Worm (Caenorhabditis elegans) whole organism, L2 larva: Measurements from ENCODE around the gene ZK355.2.

ENCODE experiments used
- C34F6.9 ChIP-seq: fragments of 150-350 bp; optimal IDR thresholded peaks from 2 replicates; lab custom pipeline; 2014; ENCODE audit warnings: missing biosample characterization, missing genetic modification characterization
- F13H6.1 ChIP-seq: sonication (generic microtip); optimal IDR thresholded peaks from 2 replicates; lab custom pipeline; 2016; ENCODE audit warnings: missing genetic modification characterization, missing compliant biosample characterization
- Y55F3AM.14 ChIP-seq: fragments of 200-800 bp; sonication (Bioruptor generic); optimal IDR thresholded peaks from 2 replicates; lab custom pipeline; 2018; ENCODE audit warnings: mild to moderate bottlenecking, missing genetic modification characterization, missing compliant biosample characterization
- ZK546.5 ChIP-seq: sonication (generic microtip); optimal IDR thresholded peaks from 2 replicates; lab custom pipeline; 2017; ENCODE audit warnings: missing biosample characterization, missing genetic modification characterization
- alr-1 ChIP-seq: fragments of 150-350 bp; optimal IDR thresholded peaks from 2 replicates; lab custom pipeline; 2014; ENCODE audit warnings: missing biosample characterization, missing genetic modification characterization
- ceh-16 ChIP-seq: fragments of 150-350 bp; optimal IDR thresholded peaks from 2 replicates; lab custom pipeline; 2014; ENCODE audit warnings: missing biosample characterization, missing genetic modification characterization
- crh-2 ChIP-seq: sonication (generic microtip); optimal IDR thresholded peaks from 2 replicates; lab custom pipeline; 2017; ENCODE audit warnings: missing biosample characterization, missing genetic modification characterization
- elt-1 ChIP-seq: fragments of 150-350 bp; optimal IDR thresholded peaks from 2 replicates; lab custom pipeline; 2014; ENCODE audit warnings: missing biosample characterization, missing genetic modification characterization
- fos-1 ChIP-seq: fragments of 150-350 bp; optimal IDR thresholded peaks from 2 replicates; lab custom pipeline; 2014; ENCODE audit warnings: missing biosample characterization, missing genetic modification characterization
- gmeb-1 ChIP-seq: fragments of 150-350 bp; optimal IDR thresholded peaks from 2 replicates; lab custom pipeline; 2014; ENCODE audit warnings: missing biosample characterization, missing genetic modification characterization
- lin-11 ChIP-seq: fragments of 150-350 bp; sonication (generic microtip); optimal IDR thresholded peaks from 2 replicates; lab custom pipeline; 2014; ENCODE audit warnings: missing biosample characterization, missing genetic modification characterization, inconsistent platforms, mixed read lengths
- lin-39 ChIP-seq: fragments of 150-350 bp; optimal IDR thresholded peaks from 2 replicates; lab custom pipeline; 2014; ENCODE audit warnings: missing biosample characterization, missing genetic modification reagents, missing genetic modification characterization
- lsy-2 ChIP-seq, 2 experiments: fragments of 150-350 bp in 1 of 2; sonication (generic microtip) in 1 of 2; optimal IDR thresholded peaks; 2 replicates each; lab custom pipeline; 2014 to 2017; ENCODE audit warnings: missing biosample characterization in 2 of 2, missing genetic modification characterization in 2 of 2
- mab-5 ChIP-seq: fragments of 150-350 bp; optimal IDR thresholded peaks from 2 replicates; lab custom pipeline; 2014; ENCODE audit warnings: missing biosample characterization, missing genetic modification characterization
- mbf-1 ChIP-seq: sonication (generic microtip); optimal IDR thresholded peaks from 2 replicates; lab custom pipeline; 2017; ENCODE audit warnings: missing biosample characterization, missing genetic modification characterization
- mdl-1 ChIP-seq, 2 experiments: fragments of 150-350 bp in 1 of 2; sonication (generic microtip) in 1 of 2; optimal IDR thresholded peaks; 2 replicates each; lab custom pipeline; 2017; ENCODE audit warnings: missing biosample characterization in 2 of 2, missing genetic modification characterization in 2 of 2
- nhr-11 ChIP-seq: fragments of 150-350 bp; optimal IDR thresholded peaks from 2 replicates; lab custom pipeline; 2014; ENCODE audit warnings: missing biosample characterization, missing genetic modification characterization
- nhr-129 ChIP-seq: fragments of 150-350 bp; optimal IDR thresholded peaks from 2 replicates; lab custom pipeline; 2014; ENCODE audit warnings: missing biosample characterization, missing genetic modification characterization
- nhr-21 ChIP-seq: fragments of 150-350 bp; optimal IDR thresholded peaks from 2 replicates; lab custom pipeline; 2014; ENCODE audit warnings: missing biosample characterization, missing genetic modification characterization
- nhr-23 ChIP-seq: fragments of 150-350 bp; optimal IDR thresholded peaks from 2 replicates; lab custom pipeline; 2014; ENCODE audit warnings: missing biosample characterization, missing genetic modification reagents, missing genetic modification characterization
- nhr-237 ChIP-seq: fragments of 150-350 bp; optimal IDR thresholded peaks from 2 replicates; lab custom pipeline; 2014; ENCODE audit warnings: missing biosample characterization, missing genetic modification characterization
- nhr-77 ChIP-seq: fragments of 150-350 bp; optimal IDR thresholded peaks from 2 replicates; lab custom pipeline; 2014; ENCODE audit warnings: missing biosample characterization, missing genetic modification characterization
- sem-4 ChIP-seq: fragments of 150-350 bp; optimal IDR thresholded peaks from 2 replicates; lab custom pipeline; 2014; ENCODE audit warnings: missing biosample characterization, missing genetic modification reagents, missing genetic modification characterization
- sma-3 ChIP-seq: sonication (generic microtip); optimal IDR thresholded peaks from 2 replicates; lab custom pipeline; 2016; ENCODE audit warnings: missing genetic modification reagents, missing genetic modification characterization, missing compliant biosample characterization
- sma-9 ChIP-seq, 2 experiments: fragments of 150-350 bp in 1 of 2; sonication (generic microtip) in 1 of 2; optimal IDR thresholded peaks; 2 replicates each; lab custom pipeline; 2014 to 2016; ENCODE audit warnings: missing genetic modification characterization in 2 of 2, mild to moderate bottlenecking in 1 of 2, missing biosample characterization in 1 of 2, missing compliant biosample characterization in 1 of 2, missing genetic modification reagents in 1 of 2, moderate library complexity in 1 of 2
- snpc-4 ChIP-seq: fragments of 150-350 bp; optimal IDR thresholded peaks from 2 replicates; lab custom pipeline; 2014; ENCODE audit warnings: missing biosample characterization, missing genetic modification characterization
- unc-39 ChIP-seq: fragments of 150-350 bp; optimal IDR thresholded peaks from 2 replicates; lab custom pipeline; 2014; ENCODE audit warnings: missing biosample characterization, missing genetic modification characterization
- ztf-1 ChIP-seq: fragments of 200-800 bp; sonication (Bioruptor generic); conservative IDR thresholded peaks from 2 replicates; pipeline ENCODE4 v1.3.6; 2022; ENCODE audit warnings: missing genetic modification characterization, missing compliant biosample characterization
- ztf-11 ChIP-seq: sonication (generic microtip); optimal IDR thresholded peaks from 2 replicates; lab custom pipeline; 2017; ENCODE audit warnings: missing biosample characterization, missing genetic modification characterization
- ztf-4 ChIP-seq: fragments of 150-350 bp; optimal IDR thresholded peaks from 2 replicates; lab custom pipeline; 2014; ENCODE audit warnings: missing biosample characterization, missing genetic modification characterization

The ZK355.2 gene

DNA sequence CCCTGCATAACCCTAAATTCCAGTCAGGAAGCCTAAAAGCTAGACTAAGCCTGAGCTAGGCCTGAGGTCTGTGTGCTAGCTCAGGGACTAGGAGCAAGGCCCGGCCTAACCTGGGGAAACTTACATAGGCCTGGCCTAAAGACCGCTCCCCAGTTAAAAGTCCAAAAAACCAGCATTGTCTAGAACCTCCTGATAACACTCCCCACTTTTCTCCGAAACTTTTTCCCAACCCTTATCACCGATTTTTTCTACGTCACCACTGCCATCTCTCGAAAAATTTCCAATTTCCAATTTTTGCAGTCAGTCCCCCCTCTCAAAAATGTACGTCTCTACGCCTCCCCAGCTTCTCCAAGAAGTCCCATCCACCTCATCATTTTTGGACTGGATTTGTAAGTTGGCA is at the start of gene ZK355.2:
ZK355.2 (plus strand) TSS at position 301 of the 400 bp plus-strand sequence.
- peak; percentile 5 for TF ChIP-seq fos-1 (tag; lab: Kevin White, UChicago)
- TF ChIP-seq F13H6.1 (tag; lab: Kevin White, UChicago), result no peak
- TF ChIP-seq, all 48 proteins: peak for 1

DNA sequence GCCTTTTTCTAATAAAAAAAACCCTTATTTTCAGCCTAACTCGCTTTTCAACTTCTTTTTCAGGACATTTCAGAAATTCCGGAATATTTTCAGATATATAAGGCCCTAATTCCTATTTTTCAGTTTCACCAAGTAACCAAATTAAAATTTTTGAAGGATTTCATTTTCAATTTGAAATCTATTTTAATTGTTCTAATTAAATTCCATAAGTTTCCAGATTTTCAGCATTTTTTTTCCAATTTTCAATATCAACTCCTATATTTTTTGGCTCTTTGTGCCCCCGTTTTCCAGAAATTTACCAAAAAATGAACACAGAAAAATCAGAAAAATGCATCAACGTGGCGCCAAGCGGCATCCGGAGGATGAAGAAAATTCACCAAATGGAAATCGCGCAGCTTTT is 48.9 kb upstream of the ZK355.2 start, which contains the start of gene Y110A2AL.1:
Y110A2AL.1 (plus strand) TSS at position 301 of the 400 bp plus-strand sequence.
- no peak for TF ChIP-seq ceh-16 (tag; lab: Kevin White, UChicago)
- no peak for TF ChIP-seq alr-1 (tag; lab: Kevin White, UChicago)
- TF ChIP-seq nhr-11 (tag; lab: Kevin White, UChicago), result no peak
- no peak for TF ChIP-seq lin-11 (tag; lab: Kevin White, UChicago)
- no peak for TF ChIP-seq mab-5 (tag; lab: Kevin White, UChicago)
- no peak for TF ChIP-seq nhr-237 (tag; lab: Kevin White, UChicago)
- TF ChIP-seq mbf-1, result no peak
- no peak for TF ChIP-seq snpc-4 (tag; lab: Kevin White, UChicago)
- TF ChIP-seq unc-39, result no peak
- no peak for TF ChIP-seq lin-39
- TF ChIP-seq lsy-2 (tag; optimal IDR thresholded peaks at IDR 0.05; lab: Kevin White, UChicago), result no peak
- no peak for TF ChIP-seq ztf-4 (tag; lab: Kevin White, UChicago)
- TF ChIP-seq C34F6.9 (tag; lab: Kevin White, UChicago), result no peak
- no peak for TF ChIP-seq ztf-1 (GFP tag; lab: Robert Waterston, UW)

DNA sequence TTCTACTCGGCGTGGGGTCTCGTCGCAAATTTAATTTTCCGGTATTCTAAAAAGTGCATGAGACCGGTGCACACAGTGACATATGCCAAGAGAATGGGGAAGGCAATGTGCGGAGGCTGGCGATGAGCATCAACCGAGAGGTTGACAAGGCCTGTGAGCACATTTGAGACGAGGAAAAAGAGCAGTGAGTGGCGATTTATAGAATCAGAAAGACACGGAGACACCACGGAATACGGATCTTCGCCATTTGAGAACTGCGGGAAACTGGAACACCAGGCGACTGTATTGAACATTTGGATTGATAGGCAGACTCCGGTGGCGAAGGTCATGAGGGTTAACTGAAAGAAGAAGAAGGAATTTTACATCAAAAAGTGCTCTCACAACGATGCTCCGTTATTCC is 44.8 kb upstream of the ZK355.2 start:
- TF ChIP-seq nhr-237 (tag; lab: Kevin White, UChicago), result no peak
- no peak for TF ChIP-seq nhr-21
- TF ChIP-seq mab-5 (tag; lab: Kevin White, UChicago), result no peak
- TF ChIP-seq lin-11 (tag; lab: Kevin White, UChicago), result no peak
- TF ChIP-seq fos-1 (tag; lab: Kevin White, UChicago), result no peak
- TF ChIP-seq mdl-1 (tag; optimal IDR thresholded peaks at IDR 0.05; lab: Kevin White, UChicago), result no peak
- TF ChIP-seq, all 48 proteins: peak for 0

DNA sequence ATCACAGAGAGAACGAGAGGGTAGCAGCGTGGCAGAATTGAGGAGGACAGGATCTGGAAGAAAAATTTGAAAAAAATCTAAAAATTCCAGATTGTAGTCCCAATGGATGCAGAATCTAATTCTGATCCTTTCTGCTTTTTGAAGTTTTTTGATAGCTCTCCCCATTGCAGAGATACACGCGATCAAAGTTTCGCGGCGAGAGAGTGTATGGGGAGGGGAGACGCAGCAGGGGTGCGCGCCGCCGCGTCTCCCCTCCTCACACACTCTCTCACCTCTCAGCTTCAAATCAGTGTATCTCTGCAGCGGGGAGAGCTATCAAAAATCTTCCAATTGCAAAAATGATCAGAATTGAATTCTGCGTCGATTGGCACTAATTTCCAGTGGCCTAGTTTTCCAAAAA is 42.6 kb upstream of the ZK355.2 start:
- TF ChIP-seq nhr-129 (tag; lab: Kevin White, UChicago), result no peak
- TF ChIP-seq nhr-77 (tag; lab: Kevin White, UChicago), result no peak
- TF ChIP-seq lsy-2 (tag; optimal IDR thresholded peaks at IDR 0.05; lab: Kevin White, UChicago), result no peak
- no peak for TF ChIP-seq ZK546.5
- TF ChIP-seq Y55F3AM.14, result no peak
- no peak for TF ChIP-seq ceh-16 (tag; lab: Kevin White, UChicago)
- TF ChIP-seq nhr-237 (tag; lab: Kevin White, UChicago), result no peak
- TF ChIP-seq gmeb-1 (tag; lab: Kevin White, UChicago), result no peak
- TF ChIP-seq sem-4 (tag; lab: Kevin White, UChicago), result no peak
- no peak for TF ChIP-seq crh-2 (tag; lab: Kevin White, UChicago)
- TF ChIP-seq nhr-23, result no peak
- no peak for TF ChIP-seq lin-39
- TF ChIP-seq sma-3 (GFP tag; lab: Kevin White, UChicago), result no peak
- TF ChIP-seq sma-9 (GFP tag; optimal IDR thresholded peaks at IDR 0.05; lab: Kevin White, UChicago), result no peak
- TF ChIP-seq sma-9 (tag; optimal IDR thresholded peaks at IDR 0.05; lab: Kevin White, UChicago), result no peak
- TF ChIP-seq ztf-11 (tag; lab: Kevin White, UChicago), result no peak
- no peak for TF ChIP-seq unc-39

DNA sequence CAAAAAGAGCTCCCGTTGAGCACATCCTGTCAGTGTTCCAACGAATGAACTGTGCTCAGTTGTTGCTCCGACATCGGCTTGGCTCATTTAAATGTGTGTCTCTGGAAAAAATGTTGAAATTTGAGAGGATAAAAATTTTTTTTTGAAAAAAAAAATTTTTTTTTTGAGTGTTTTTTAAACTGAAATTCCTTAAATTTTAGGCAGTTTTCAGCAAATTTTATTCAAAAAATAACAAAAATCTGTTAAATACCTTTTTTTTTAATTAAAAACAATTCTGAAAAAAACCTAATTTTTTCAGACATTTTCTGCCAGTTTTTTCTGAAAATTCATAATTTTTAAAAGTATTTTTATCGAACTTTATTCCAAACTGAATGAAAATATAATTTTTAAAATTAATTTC is 38.9 kb upstream of the ZK355.2 start, which contains the start of gene pigw-1:
pigw-1 (minus strand) TSS at position 101 of the 400 bp plus-strand sequence.
- no peak for TF ChIP-seq sma-9 (GFP tag; optimal IDR thresholded peaks at IDR 0.05; lab: Kevin White, UChicago)
- TF ChIP-seq sma-9 (tag; optimal IDR thresholded peaks at IDR 0.05; lab: Kevin White, UChicago), result no peak
- TF ChIP-seq mdl-1 (tag; optimal IDR thresholded peaks at IDR 0.05; lab: Kevin White, UChicago), result no peak
- TF ChIP-seq elt-1 (tag; lab: Kevin White, UChicago), result no peak
- TF ChIP-seq, all 48 proteins: peak for 0
